Fruit fly (Drosophila melanogaster) whole organism, embryonic: ENCODE data around the gene LManIV.
A peak's percentile ranks its signal among the peaks of the same experiment; 100 is the strongest.

Experiments
- Asciz ChIP-seq: fragments of 200-800 bp; sonication (Bioruptor generic); optimal IDR thresholded peaks from 2 replicates; lab custom pipeline; 2017; ENCODE audit warnings: missing biosample characterization, mild to moderate bottlenecking, missing genetic modification characterization, missing genetic modification reagents
- BtbVII ChIP-seq: fragments of 200-800 bp; sonication (Bioruptor generic); optimal IDR thresholded peaks from 3 replicates; lab custom pipeline; 2017; ENCODE audit warnings: missing biosample characterization, mild to moderate bottlenecking, missing genetic modification characterization
- CG12391 ChIP-seq: fragments of 200-800 bp; sonication (Bioruptor generic); optimal IDR thresholded peaks from 3 replicates; lab custom pipeline; 2018; ENCODE audit warnings: missing biosample characterization, mild to moderate bottlenecking, missing genetic modification characterization, moderate library complexity
- CG12659 ChIP-seq: fragments of 200-800 bp; sonication (Bioruptor generic); optimal IDR thresholded peaks from 3 replicates; lab custom pipeline; 2017; ENCODE audit warnings: mild to moderate bottlenecking, missing biosample characterization, missing genetic modification reagents, missing genetic modification characterization
- CG1529 ChIP-seq: fragments of 200-800 bp; sonication (Bioruptor generic); optimal IDR thresholded peaks from 3 replicates; lab custom pipeline; 2018; ENCODE audit warnings: missing biosample characterization, missing genetic modification characterization
- CG1602 ChIP-seq: fragments of 200-800 bp; sonication (Bioruptor generic); optimal IDR thresholded peaks from 3 replicates; lab custom pipeline; 2016; ENCODE audit warnings: missing biosample characterization, missing genetic modification characterization
- CG17385 ChIP-seq: fragments of 200-800 bp; sonication (Bioruptor generic); optimal IDR thresholded peaks from 3 replicates; lab custom pipeline; 2018; ENCODE audit warnings: missing biosample characterization, mild to moderate bottlenecking, missing genetic modification characterization
- CG17612 ChIP-seq: fragments of 200-800 bp; sonication (Bioruptor generic); IDR thresholded peaks from 2 replicates; pipeline ENCODE4 v1.3.6; 2022; ENCODE audit warnings: missing biosample characterization, missing genetic modification characterization
- CG2678 ChIP-seq: fragments of 200-800 bp; sonication (Bioruptor generic); optimal IDR thresholded peaks from 3 replicates; lab custom pipeline; 2019; ENCODE audit warnings: missing biosample characterization, mild to moderate bottlenecking, missing genetic modification characterization, moderate library complexity
- CG3163 ChIP-seq: fragments of 200-800 bp; sonication (Bioruptor generic); optimal IDR thresholded peaks from 3 replicates; lab custom pipeline; 2016; ENCODE audit warnings: missing biosample characterization, missing genetic modification characterization
- CG33557 ChIP-seq: fragments of 200-800 bp; sonication (Bioruptor generic); optimal IDR thresholded peaks from 2 replicates; lab custom pipeline; 2019; ENCODE audit warnings: missing biosample characterization, mild to moderate bottlenecking, missing genetic modification characterization, moderate library complexity
- CG4707 ChIP-seq: fragments of 200-800 bp; sonication (Bioruptor generic); optimal IDR thresholded peaks from 2 replicates; lab custom pipeline; 2018; ENCODE audit warnings: missing biosample characterization, mild to moderate bottlenecking, missing genetic modification characterization, moderate library complexity
- CG6689 ChIP-seq: fragments of 200-800 bp; sonication (Bioruptor generic); IDR thresholded peaks from 2 replicates; pipeline ENCODE4 v1.3.6; 2022; ENCODE audit warnings: missing biosample characterization, missing genetic modification characterization
- CG7839 ChIP-seq: fragments of 200-800 bp; sonication (Bioruptor generic); optimal IDR thresholded peaks from 3 replicates; lab custom pipeline; 2018; ENCODE audit warnings: missing biosample characterization, mild to moderate bottlenecking, missing genetic modification characterization, moderate library complexity
- CG9727 ChIP-seq: fragments of 200-800 bp; sonication (Bioruptor generic); optimal IDR thresholded peaks from 3 replicates; lab custom pipeline; 2017; ENCODE audit warnings: missing biosample characterization, mild to moderate bottlenecking, missing genetic modification characterization
- CG9817 ChIP-seq: fragments of 200-800 bp; sonication (Bioruptor generic); optimal IDR thresholded peaks from 2 replicates; lab custom pipeline; 2018; ENCODE audit warnings: missing biosample characterization, mild to moderate bottlenecking, missing genetic modification characterization, moderate library complexity
- Dad ChIP-seq: fragments of 200-800 bp; sonication (Bioruptor generic); optimal IDR thresholded peaks from 3 replicates; lab custom pipeline; 2016; ENCODE audit warnings: missing biosample characterization, missing genetic modification characterization
- Deaf1 ChIP-seq: fragments of 200-800 bp; optimal IDR thresholded peaks from 3 replicates; lab custom pipeline; 2019; ENCODE audit warnings: missing biosample characterization, mild to moderate bottlenecking, missing genetic modification characterization, moderate library complexity
- Drgx ChIP-seq: fragments of 200-800 bp; sonication (Bioruptor generic); IDR thresholded peaks from 2 replicates; pipeline ENCODE4 v1.3.6; 2022; ENCODE audit warnings: missing biosample characterization, missing genetic modification characterization
- E2f1 ChIP-seq: fragments of 200-800 bp; sonication (Bioruptor generic); IDR thresholded peaks from 2 replicates; pipeline ENCODE4 v1.3.6; 2022; ENCODE audit warnings: missing biosample characterization, missing genetic modification characterization
- HLH3B ChIP-seq: fragments of 200-800 bp; sonication (Bioruptor generic); IDR thresholded peaks from 2 replicates; pipeline ENCODE4 v1.3.6; 2022; ENCODE audit warnings: missing biosample characterization, missing genetic modification characterization
- Hr51 ChIP-seq, 2 experiments: fragments of 200-800 bp; sonication (Bioruptor generic); optimal IDR thresholded peaks; 2 replicates in 1 of 2; 3 replicates in 1 of 2; lab custom pipeline; 2016 to 2018; ENCODE audit warnings: missing biosample characterization in 2 of 2, missing genetic modification characterization in 2 of 2, mild to moderate bottlenecking in 1 of 2, moderate library complexity in 1 of 2
- Nf-YB ChIP-seq: fragments of 200-800 bp; sonication (Bioruptor generic); optimal IDR thresholded peaks from 3 replicates; lab custom pipeline; 2019; ENCODE audit warnings: missing biosample characterization, mild to moderate bottlenecking, missing genetic modification characterization, moderate library complexity
- Oli ChIP-seq: fragments of 200-800 bp; sonication (Bioruptor generic); optimal IDR thresholded peaks from 2 replicates; lab custom pipeline; 2018; ENCODE audit warnings: missing biosample characterization, mild to moderate bottlenecking, missing genetic modification characterization, moderate library complexity
- Pdp1 ChIP-seq, 2 experiments: fragments of 200-800 bp; sonication (Bioruptor generic); optimal IDR thresholded peaks; 3 replicates each; lab custom pipeline; 2016; ENCODE audit warnings: missing biosample characterization in 2 of 2, missing genetic modification characterization in 2 of 2, mild to moderate bottlenecking in 1 of 2, moderate library complexity in 1 of 2
- Ssrp ChIP-seq: fragments of 200-800 bp; sonication (Bioruptor generic); optimal IDR thresholded peaks from 2 replicates; lab custom pipeline; 2018; ENCODE audit warnings: missing biosample characterization, mild to moderate bottlenecking, missing genetic modification characterization, moderate library complexity
- Trl ChIP-seq, 3 experiments: fragments of >200 bp in 2 of 3; fragments of 200-800 bp in 1 of 3; sonication (Bioruptor generic) in 1 of 3; optimal IDR thresholded peaks; 2 replicates in 1 of 3; 3 replicates in 2 of 3; lab custom pipeline; 2016 to 2017; ENCODE audit warnings: missing biosample characterization in 1 of 3, missing genetic modification characterization in 1 of 3
- Xrp1 ChIP-seq: fragments of 200-800 bp; sonication (Bioruptor generic); IDR thresholded peaks from 2 replicates; pipeline ENCODE4 v1.3.6; 2022; ENCODE audit warnings: missing biosample characterization, missing genetic modification characterization
- ara ChIP-seq: fragments of 200-800 bp; sonication (Bioruptor generic); IDR thresholded peaks from 2 replicates; pipeline ENCODE4 v1.3.6; 2022; ENCODE audit warnings: missing biosample characterization, missing genetic modification characterization
- az2 ChIP-seq: fragments of 200-800 bp; sonication (Bioruptor generic); optimal IDR thresholded peaks from 3 replicates; lab custom pipeline; 2016; ENCODE audit warnings: missing biosample characterization, missing genetic modification characterization
- ci ChIP-seq: fragments of 200-800 bp; sonication (Bioruptor generic); IDR thresholded peaks from 3 replicates; pipeline ENCODE4 v1.3.6; 2022; ENCODE audit warnings: missing biosample characterization, missing genetic modification characterization
- dmrt11E ChIP-seq: fragments of 200-800 bp; sonication (Bioruptor generic); optimal IDR thresholded peaks from 3 replicates; lab custom pipeline; 2018; ENCODE audit warnings: missing biosample characterization, mild to moderate bottlenecking, missing genetic modification characterization, moderate library complexity
- dysf ChIP-seq: fragments of 200-800 bp; sonication (Bioruptor generic); IDR thresholded peaks from 3 replicates; pipeline ENCODE4 v1.3.6; 2022; ENCODE audit warnings: missing biosample characterization, missing genetic modification characterization
- esg ChIP-seq: fragments of 200-800 bp; sonication (Bioruptor generic); conservative IDR thresholded peaks from 2 replicates; pipeline ENCODE4 v1.3.6; 2022; ENCODE audit warnings: missing biosample characterization, missing genetic modification characterization
- fd96Cb ChIP-seq: fragments of 200-800 bp; sonication (Bioruptor generic); optimal IDR thresholded peaks from 2 replicates; lab custom pipeline; 2018; ENCODE audit warnings: missing biosample characterization, mild to moderate bottlenecking, missing genetic modification characterization, moderate library complexity
- hkb ChIP-seq, 2 experiments: fragments of 200-800 bp in 1 of 2; fragments of >200 bp in 1 of 2; sonication (Bioruptor generic) in 1 of 2; IDR thresholded peaks in 1 of 2; optimal IDR thresholded peaks in 1 of 2; 2 replicates each; pipeline versions ENCODE4 v1.3.6 to Lab custom; 2017 to 2022; ENCODE audit warnings: missing biosample characterization in 1 of 2, missing genetic modification characterization in 1 of 2
- lola ChIP-seq, 3 experiments: fragments of >200 bp in 2 of 3; fragments of 200-800 bp in 1 of 3; sonication (Bioruptor generic) in 1 of 3; optimal IDR thresholded peaks; 2 replicates each; lab custom pipeline; 2017 to 2019; ENCODE audit warnings: missing biosample characterization in 3 of 3, missing genetic modification characterization in 3 of 3, mild to moderate bottlenecking in 1 of 3, moderate library complexity in 1 of 3
- nerfin-1 ChIP-seq: fragments of 200-800 bp; sonication (Bioruptor generic); optimal IDR thresholded peaks from 3 replicates; lab custom pipeline; 2019; ENCODE audit warnings: missing biosample characterization, mild to moderate bottlenecking, missing genetic modification characterization, moderate library complexity
- nmo ChIP-seq: fragments of 200-800 bp; sonication (Bioruptor generic); optimal IDR thresholded peaks from 2 replicates; lab custom pipeline; 2018; ENCODE audit warnings: missing biosample characterization, mild to moderate bottlenecking, missing genetic modification characterization, moderate library complexity
- pros ChIP-seq: fragments of 200-800 bp; sonication (Bioruptor generic); optimal IDR thresholded peaks from 3 replicates; lab custom pipeline; 2019; ENCODE audit warnings: missing biosample characterization, mild to moderate bottlenecking, missing genetic modification characterization, moderate library complexity
- ranshi ChIP-seq: fragments of 200-800 bp; sonication (Bioruptor generic); IDR thresholded peaks from 2 replicates; pipeline ENCODE4 v1.3.6; 2022; ENCODE audit warnings: missing biosample characterization, missing genetic modification characterization
- sens ChIP-seq: fragments of 200-800 bp; sonication (Bioruptor generic); peaks from one replicate; lab custom pipeline; 2016; ENCODE audit warnings: missing biosample characterization, missing genetic modification characterization
- sisA ChIP-seq: fragments of 200-800 bp; sonication (Bioruptor generic); IDR thresholded peaks from 2 replicates; pipeline ENCODE4 v1.3.6; 2022; ENCODE audit warnings: missing biosample characterization, missing genetic modification characterization
- stc ChIP-seq: fragments of 200-800 bp; sonication (Bioruptor generic); IDR thresholded peaks from 2 replicates; pipeline ENCODE4 v1.3.6; 2022; ENCODE audit warnings: missing biosample characterization, missing genetic modification characterization
- unpg ChIP-seq: fragments of 200-800 bp; sonication (Bioruptor generic); optimal IDR thresholded peaks from 3 replicates; lab custom pipeline; 2018; ENCODE audit warnings: missing biosample characterization, mild to moderate bottlenecking, missing genetic modification characterization, moderate library complexity
- vvl ChIP-seq: fragments of 200-800 bp; sonication (Bioruptor generic); IDR thresholded peaks from 2 replicates; pipeline ENCODE4 v1.3.6; 2022; ENCODE audit warnings: missing biosample characterization, missing genetic modification characterization
- zf30C ChIP-seq: fragments of 200-800 bp; sonication (Bioruptor generic); optimal IDR thresholded peaks from 3 replicates; lab custom pipeline; 2018; ENCODE audit warnings: missing biosample characterization, mild to moderate bottlenecking, missing genetic modification characterization
- zfh1 ChIP-seq: fragments of 200-800 bp; sonication (Bioruptor generic); IDR thresholded peaks from 3 replicates; pipeline ENCODE4 v1.3.6; 2022; ENCODE audit warnings: missing biosample characterization, missing genetic modification characterization

The LManIV gene

dm6 chr2L:8746350-8746759 is 25.8 kb downstream of the LManIV start (continued):
- peak; percentile 47 for TF ChIP-seq nerfin-1 (tag; lab: Kevin White, UChicago)
- TF ChIP-seq CG17385 (GFP tag; lab: Kevin White, UChicago): peak; percentile 14
- TF ChIP-seq CG1602 (GFP tag; lab: Kevin White, UChicago): peak; percentile 6
- peak in 1 of 2 experiments; percentile 15 for TF ChIP-seq Pdp1 (GFP tag; optimal IDR thresholded peaks at IDR 0.05; lab: Kevin White, UChicago)
- TF ChIP-seq zf30C (GFP tag; lab: Kevin White, UChicago): peak; percentile 72
- TF ChIP-seq dysf (GFP tag; lab: Robert Waterston, UW): no peak; the same call in 2 of the 3 replicates
- TF ChIP-seq stc (GFP tag; lab: Robert Waterston, UW): peak; percentile 60
- TF ChIP-seq HLH3B (GFP tag; lab: Robert Waterston, UW): peak; percentile 66
- TF ChIP-seq CG2678 (tag; lab: Kevin White, UChicago): peak; percentile 56
- TF ChIP-seq CG12659: peak; percentile 5
- peak; percentile 50 for TF ChIP-seq Deaf1 (tag; lab: Kevin White, UChicago)
- TF ChIP-seq CG9727: peak; percentile 66
- no peak for TF ChIP-seq Dad
- no peak for TF ChIP-seq CG3163 (GFP tag; lab: Kevin White, UChicago)
- peak; percentile 51; the same call in 1 of the 2 replicates for TF ChIP-seq E2f1 (GFP tag; lab: Robert Waterston, UW)
- peak; percentile 38 for TF ChIP-seq fd96Cb (tag; lab: Kevin White, UChicago)
- peak; percentile 63 for TF ChIP-seq CG12391 (tag; lab: Kevin White, UChicago)
- TF ChIP-seq CG6689 (GFP tag; lab: Robert Waterston, UW): peak; percentile 54
- TF ChIP-seq lola (GFP tag; optimal IDR thresholded peaks at IDR 0.05; lab: Kevin White, UChicago): peak in 1 of 3 experiments; percentile 60
- TF ChIP-seq nmo (GFP tag; lab: Kevin White, UChicago): peak; percentile 80
- peak; percentile 10 for TF ChIP-seq Nf-YB
- peak; percentile 51; the same call in 1 of the 3 replicates for TF ChIP-seq zfh1
- peak; percentile 21 for TF ChIP-seq CG1529 (GFP tag; lab: Kevin White, UChicago)
- peak in 1 of 2 experiments; percentile 63 for TF ChIP-seq Hr51 (GFP tag; optimal IDR thresholded peaks at IDR 0.05; lab: Kevin White, UChicago)
- no peak for TF ChIP-seq hkb (optimal IDR thresholded peaks at IDR 0.05; lab: Kevin White, UChicago)
- peak; percentile 46; the same call in 1 of the 2 replicates for TF ChIP-seq hkb (GFP tag; IDR thresholded peaks at IDR 0.05; lab: Robert Waterston, UW)
- peak; percentile 49; the same call in 1 of the 2 replicates for TF ChIP-seq ranshi
- TF ChIP-seq sens: peak; percentile 81
- TF ChIP-seq sisA (GFP tag; lab: Robert Waterston, UW): peak; percentile 40; the same call in 1 of the 2 replicates
- TF ChIP-seq pros (GFP tag; lab: Kevin White, UChicago): peak; percentile 83
- peak; percentile 52 for TF ChIP-seq vvl (GFP tag; lab: Robert Waterston, UW)
- peak; percentile 20; the same call in 1 of the 2 replicates for TF ChIP-seq ara (GFP tag; lab: Robert Waterston, UW)
- TF ChIP-seq CG7839 (tag; lab: Kevin White, UChicago): peak; percentile 75
- no peak for TF ChIP-seq Drgx (GFP tag; lab: Robert Waterston, UW)
- no peak for TF ChIP-seq Asciz (GFP tag; lab: Kevin White, UChicago)
- TF ChIP-seq az2 (GFP tag; lab: Kevin White, UChicago): peak; percentile 38
- no peak for TF ChIP-seq CG4707
- TF ChIP-seq CG9817 (tag; lab: Kevin White, UChicago): peak; percentile 13
- peak; percentile 40 for TF ChIP-seq Ssrp
- peak; percentile 61 for TF ChIP-seq unpg (GFP tag; lab: Kevin White, UChicago)
- TF ChIP-seq CG33557: peak; percentile 20
- peak; percentile 61 for TF ChIP-seq dmrt11E
- peak; percentile 69; the same call in 2 of the 3 replicates for TF ChIP-seq ci
- TF ChIP-seq Oli: peak; percentile 48
- TF ChIP-seq esg (GFP tag; lab: Robert Waterston, UW): peak; percentile 58
- peak; percentile 70; the same call in 1 of the 2 replicates for TF ChIP-seq Xrp1
- no peak for TF ChIP-seq Trl (optimal IDR thresholded peaks at IDR 0.05; lab: Kevin White, UChicago)
- TF ChIP-seq Trl (GFP tag; optimal IDR thresholded peaks at IDR 0.05; lab: Kevin White, UChicago): no peak
- TF ChIP-seq CG17612 (GFP tag; lab: Robert Waterston, UW): no peak
- TF ChIP-seq BtbVII (GFP tag; lab: Kevin White, UChicago): no peak
